Fruit fly (Drosophila melanogaster): ENCODE results near the gene AP-2mu.

DNA sequence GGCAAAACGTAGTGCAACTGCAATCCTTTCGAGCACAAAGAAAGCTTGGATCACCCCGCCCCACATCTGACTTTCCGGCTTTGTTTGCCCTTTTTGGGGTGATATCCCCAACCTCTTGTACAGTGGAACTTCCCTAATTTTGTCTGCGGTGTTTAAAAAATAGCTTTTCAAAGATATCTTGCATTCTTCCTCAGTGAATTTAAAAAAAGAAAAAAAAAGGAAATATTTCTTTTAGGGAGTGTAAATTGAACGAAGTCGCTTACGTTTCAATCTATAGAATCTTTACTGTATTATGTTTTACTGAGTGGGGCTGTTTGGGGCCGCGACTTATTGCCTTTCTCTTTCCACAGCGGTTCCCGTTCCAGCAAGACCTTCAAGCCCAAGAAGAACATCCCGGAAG is 40.6 kb upstream of the AP-2mu start:
- TF ChIP-seq CG8478 (optimal IDR thresholded peaks at IDR 0.05) (no peak), CTCF (optimal IDR thresholded peaks at IDR 0.05) (no peak)
